Fruit fly (Drosophila melanogaster): Measurements from ENCODE around the gene CG12984.

The CG12984 gene

dm6 chr3L:20950136-20950499 lies 41.4 kb upstream of the CG12984 start (continued):
- TF ChIP-seq zen2 (GFP tag; IDR thresholded peaks at IDR 0.05; ENCODE audit: partially characterized antibody), result no peak
- peak; percentile 86 for TF ChIP-seq phol (tag; optimal IDR thresholded peaks at IDR 0.05)
- TF ChIP-seq Dip2 (GFP tag; IDR thresholded peaks at IDR 0.05), result no peak
- TF ChIP-seq nmo (GFP tag; optimal IDR thresholded peaks at IDR 0.05), result peak; percentile 88
- TF ChIP-seq tin (GFP tag; optimal IDR thresholded peaks at IDR 0.05), result peak; percentile 61
- no peak for TF ChIP-seq mirr (GFP tag; optimal IDR thresholded peaks at IDR 0.05)
- no peak for TF ChIP-seq gfzf (GFP tag; optimal IDR thresholded peaks at IDR 0.05)
- TF ChIP-seq CG12391 (tag; optimal IDR thresholded peaks at IDR 0.05), result peak; percentile 74
- TF ChIP-seq CG8359 (GFP tag; optimal IDR thresholded peaks at IDR 0.05; ENCODE audit: borderline replicate concordance), result no peak
- peak; percentile 2 for TF ChIP-seq chn (GFP tag; optimal IDR thresholded peaks at IDR 0.05)
- peak; percentile 21 for TF ChIP-seq CG10654 (GFP tag; optimal IDR thresholded peaks at IDR 0.05)
- TF ChIP-seq Lhr (GFP tag; optimal IDR thresholded peaks at IDR 0.05), result peak; percentile 28
- TF ChIP-seq Spps (tag; optimal IDR thresholded peaks at IDR 0.05), result peak; percentile 68
- no peak for TF ChIP-seq cad (GFP tag; optimal IDR thresholded peaks at IDR 0.05)
- TF ChIP-seq ci (GFP tag; IDR thresholded peaks at IDR 0.05), result peak; percentile 71; the same call in 2 of the 3 replicates
- no peak for TF ChIP-seq CG13296 (GFP tag; optimal IDR thresholded peaks at IDR 0.05)
- peak; percentile 60; the same call in 1 of the 2 replicates for TF ChIP-seq CG17328 (GFP tag; IDR thresholded peaks at IDR 0.05)
- peak; percentile 51 for TF ChIP-seq CG17802 (tag; optimal IDR thresholded peaks at IDR 0.05)
- no peak for TF ChIP-seq CHES-1-like (GFP tag; optimal IDR thresholded peaks at IDR 0.05)
- no peak for TF ChIP-seq Camta (GFP tag; optimal IDR thresholded peaks at IDR 0.05)
- TF ChIP-seq p53 (GFP tag; optimal IDR thresholded peaks at IDR 0.05), result no peak
- TF ChIP-seq CG12942 (GFP tag; optimal IDR thresholded peaks at IDR 0.05), result peak; percentile 0
- peak; percentile 66 for TF ChIP-seq CG4820 (GFP tag; optimal IDR thresholded peaks at IDR 0.05)
- no peak for TF ChIP-seq CG14441 (GFP tag; IDR thresholded peaks at IDR 0.05)
- peak; percentile 80 for TF ChIP-seq gsb-n (tag; optimal IDR thresholded peaks at IDR 0.05)
- TF ChIP-seq fd96Cb (tag; optimal IDR thresholded peaks at IDR 0.05), result peak; percentile 74
- TF ChIP-seq CG3726 (GFP tag; IDR thresholded peaks at IDR 0.05), result no peak
- no peak for TF ChIP-seq eyg (GFP tag; optimal IDR thresholded peaks at IDR 0.05)
- no peak for TF ChIP-seq Gsc (GFP tag; IDR thresholded peaks at IDR 0.05)
- peak; percentile 58 for TF ChIP-seq CG2875 (GFP tag; optimal IDR thresholded peaks at IDR 0.05)
- no peak for TF ChIP-seq bbx (GFP tag; IDR thresholded peaks at IDR 0.05; ENCODE audit: partially characterized antibody)
- peak; percentile 88 for TF ChIP-seq CG10979 (tag; optimal IDR thresholded peaks at IDR 0.05)
- no peak for TF ChIP-seq CG8765 (GFP tag; IDR thresholded peaks at IDR 0.05)
- TF ChIP-seq CG6854 (GFP tag; optimal IDR thresholded peaks at IDR 0.05), result peak; percentile 18
- TF ChIP-seq Dad (GFP tag; optimal IDR thresholded peaks at IDR 0.05), result no peak
- TF ChIP-seq pb (GFP tag; optimal IDR thresholded peaks at IDR 0.05), result peak; percentile 3
- peak; percentile 22; the same call in 1 of the 2 replicates for TF ChIP-seq onecut (GFP tag; IDR thresholded peaks at IDR 0.05)
- TF ChIP-seq h (optimal IDR thresholded peaks at IDR 0.05), result no peak
- TF ChIP-seq Neu2 (GFP tag; optimal IDR thresholded peaks at IDR 0.05; ENCODE audit: borderline replicate concordance), result no peak
- peak; percentile 74 for TF ChIP-seq zf30C (GFP tag; optimal IDR thresholded peaks at IDR 0.05)
- TF ChIP-seq luna (GFP tag; optimal IDR thresholded peaks at IDR 0.05), result no peak
- TF ChIP-seq Hey (tag; optimal IDR thresholded peaks at IDR 0.05), result no peak
- no peak for TF ChIP-seq B-H1 (GFP tag; IDR thresholded peaks at IDR 0.05)
- TF ChIP-seq dmrt99B (tag; optimal IDR thresholded peaks at IDR 0.05), result peak; percentile 85
- no peak for TF ChIP-seq crol (GFP tag; IDR thresholded peaks at IDR 0.05)
- no peak for TF ChIP-seq en (GFP tag; optimal IDR thresholded peaks at IDR 0.05)
- TF ChIP-seq CG11695 (GFP tag; IDR thresholded peaks at IDR 0.05), result peak; percentile 57; the same call in 2 of the 3 replicates
- TF ChIP-seq CG7556 (GFP tag; optimal IDR thresholded peaks at IDR 0.05), result peak; percentile 59
- peak; percentile 76 for TF ChIP-seq CG8924 (tag; optimal IDR thresholded peaks at IDR 0.05)
- peak; percentile 14 for TF ChIP-seq Ets65A (GFP tag)
- TF ChIP-seq CG9437 (GFP tag; optimal IDR thresholded peaks at IDR 0.05), result peak; percentile 57
- TF ChIP-seq Ada2b (GFP tag; IDR thresholded peaks at IDR 0.05), result no peak; the same call in 1 of the 2 replicates
